4 fruit fly cellular contexts compared by ENCODE assay signal in the genomic region with DNA sequence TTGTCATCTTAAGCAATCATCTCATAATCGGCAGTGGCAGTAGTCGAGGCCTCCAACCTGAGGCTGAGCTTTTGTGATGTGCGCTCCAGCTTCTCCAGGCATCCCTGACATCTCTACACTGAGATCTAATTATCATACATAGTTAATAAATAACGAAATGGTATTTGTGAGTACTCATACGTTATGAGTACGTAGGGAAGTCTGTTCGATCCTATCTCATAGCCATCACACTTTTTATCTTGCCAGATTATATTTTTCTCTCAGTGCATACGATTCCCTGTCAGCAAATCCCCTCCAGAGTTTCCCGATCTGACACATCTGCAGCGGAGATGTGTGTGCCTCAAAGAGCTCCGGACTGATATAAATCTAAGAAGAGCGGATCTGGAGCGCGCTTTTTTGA.
TF ChIP-seq lines count a peak whose summit lies in the region.

No protein-coding gene starts in this region.

- TF ChIP-seq CTCF in whole organism, embryonic (GFP tag; optimal IDR thresholded peaks at IDR 0.05; lab: Kevin White, UChicago): no peak

TF ChIP-seq in whole organism, embryonic, 481 proteins besides CTCF, POLR2A, EP300 and RAD21 (continues in another document):
- no peak for TF ChIP-seq Ptx1 (GFP tag; IDR thresholded peaks at IDR 0.05; lab: Robert Waterston, UW)
- no peak for TF ChIP-seq Blimp-1 (GFP tag; optimal IDR thresholded peaks at IDR 0.05; lab: Kevin White, UChicago)
- no peak for TF ChIP-seq Nf-YA (GFP tag; IDR thresholded peaks at IDR 0.05; lab: Robert Waterston, UW)
- no peak for TF ChIP-seq CG12659 (GFP tag; optimal IDR thresholded peaks at IDR 0.05; lab: Kevin White, UChicago)
- TF ChIP-seq CG4424 (GFP tag; optimal IDR thresholded peaks at IDR 0.05; lab: Kevin White, UChicago): no peak
- TF ChIP-seq dmrt99B (tag; optimal IDR thresholded peaks at IDR 0.05; lab: Kevin White, UChicago): no peak
- TF ChIP-seq bcd (GFP tag; optimal IDR thresholded peaks at IDR 0.05; lab: Kevin White, UChicago): no peak
- peak; percentile 77 for TF ChIP-seq Ets65A (GFP tag; lab: Kevin White, UChicago)
- no peak for TF ChIP-seq CG14441 (GFP tag; IDR thresholded peaks at IDR 0.05; lab: Robert Waterston, UW)
- TF ChIP-seq gt (GFP tag; IDR thresholded peaks at IDR 0.05; lab: Robert Waterston, UW): no peak
- no peak for TF ChIP-seq CG34224 (GFP tag; IDR thresholded peaks at IDR 0.05; lab: Robert Waterston, UW; ENCODE audit: partially characterized antibody)
- TF ChIP-seq Hey (tag; optimal IDR thresholded peaks at IDR 0.05; lab: Kevin White, UChicago): no peak
- no peak for TF ChIP-seq zfh2 (GFP tag; optimal IDR thresholded peaks at IDR 0.05; lab: Kevin White, UChicago)
- no peak for TF ChIP-seq bowl (GFP tag; IDR thresholded peaks at IDR 0.05; lab: Robert Waterston, UW)
- peak in 1 of 2 experiments; percentile 57 for TF ChIP-seq bsh (GFP tag; optimal IDR thresholded peaks at IDR 0.05; lab: Kevin White, UChicago)
- no peak for TF ChIP-seq fd64A (GFP tag; optimal IDR thresholded peaks at IDR 0.05; lab: Kevin White, UChicago)
- no peak for TF ChIP-seq CG13775 (GFP tag; optimal IDR thresholded peaks at IDR 0.05; lab: Kevin White, UChicago)
- no peak for TF ChIP-seq MTF-1 (GFP tag; optimal IDR thresholded peaks at IDR 0.05; lab: Kevin White, UChicago; ENCODE audit: borderline replicate concordance)
- no peak for TF ChIP-seq maf-S (GFP tag; optimal IDR thresholded peaks at IDR 0.05; lab: Kevin White, UChicago)
- TF ChIP-seq sisA (GFP tag; IDR thresholded peaks at IDR 0.05; lab: Robert Waterston, UW): no peak
- no peak for TF ChIP-seq Tbp (GFP tag; optimal IDR thresholded peaks at IDR 0.05; lab: Kevin White, UChicago)
- TF ChIP-seq cas (GFP tag; IDR thresholded peaks at IDR 0.05; lab: Robert Waterston, UW): no peak
- peak; percentile 6 for TF ChIP-seq sens (GFP tag; lab: Kevin White, UChicago)

TF ChIP-seq in whole organism, prepupa, 60 proteins besides CTCF, POLR2A, EP300 and RAD21 (continues in another document):
- no peak for TF ChIP-seq fd85E (GFP tag; optimal IDR thresholded peaks at IDR 0.05; lab: Kevin White, UChicago)
- TF ChIP-seq cyc (GFP tag; optimal IDR thresholded peaks at IDR 0.05; lab: Kevin White, UChicago): no peak
- 0 out of 2 replicates have a peak, but pooled peaks have one; percentile 35 for TF ChIP-seq CG15336 (GFP tag; IDR thresholded peaks at IDR 0.05; lab: Robert Waterston, UW)
- TF ChIP-seq salr (GFP tag; optimal IDR thresholded peaks at IDR 0.05; lab: Kevin White, UChicago): peak; percentile 37 to 62
- TF ChIP-seq CG7368 (GFP tag; optimal IDR thresholded peaks at IDR 0.05; lab: Kevin White, UChicago): peak; percentile 5
- no peak for TF ChIP-seq Sox102F (GFP tag; optimal IDR thresholded peaks at IDR 0.05; lab: Kevin White, UChicago)
- peak; percentile 91 for TF ChIP-seq Eip78C (GFP tag; lab: Kevin White, UChicago)
- peak; percentile 4 for TF ChIP-seq CG31627 (GFP tag; optimal IDR thresholded peaks at IDR 0.05; lab: Kevin White, UChicago)
- peak; percentile 12 for TF ChIP-seq CG34406 (GFP tag; optimal IDR thresholded peaks at IDR 0.05; lab: Kevin White, UChicago)
- peak; percentile 76 for TF ChIP-seq Ets96B (tag; optimal IDR thresholded peaks at IDR 0.05; lab: Kevin White, UChicago)
- peak; percentile 70 for TF ChIP-seq CG10669 (GFP tag; optimal IDR thresholded peaks at IDR 0.05; lab: Kevin White, UChicago)
- TF ChIP-seq pdm3 (GFP tag; optimal IDR thresholded peaks at IDR 0.05; lab: Kevin White, UChicago): peak; percentile 65
- TF ChIP-seq dsx (GFP tag; optimal IDR thresholded peaks at IDR 0.05; lab: Kevin White, UChicago; ENCODE audit: poor library complexity, severe bottlenecking): peak; percentile 48
- peak; percentile 44 for TF ChIP-seq CG9139 (GFP tag; optimal IDR thresholded peaks at IDR 0.05; lab: Kevin White, UChicago)
- TF ChIP-seq CG3919 (GFP tag; optimal IDR thresholded peaks at IDR 0.05; lab: Kevin White, UChicago): peak; percentile 69
- no peak for TF ChIP-seq Eip93F (GFP tag; optimal IDR thresholded peaks at IDR 0.05; lab: Kevin White, UChicago)
- peak; percentile 50 for TF ChIP-seq CG6792 (GFP tag; optimal IDR thresholded peaks at IDR 0.05; lab: Kevin White, UChicago)
- TF ChIP-seq Ets21C (GFP tag; optimal IDR thresholded peaks at IDR 0.05; lab: Kevin White, UChicago): no peak
- TF ChIP-seq CG10631 (GFP tag; optimal IDR thresholded peaks at IDR 0.05; lab: Kevin White, UChicago): peak; percentile 68
- TF ChIP-seq achi (GFP tag; optimal IDR thresholded peaks at IDR 0.05; lab: Kevin White, UChicago): peak; percentile 64
- peak; percentile 35 for TF ChIP-seq Smox (GFP tag; optimal IDR thresholded peaks at IDR 0.05; lab: Kevin White, UChicago)
- TF ChIP-seq CG8119 (GFP tag; IDR thresholded peaks at IDR 0.05; lab: Robert Waterston, UW): peak; percentile 57; the same call in 2 of the 3 replicates

TF ChIP-seq in whole organism, pupa, 21 proteins besides CTCF, POLR2A, EP300 and RAD21:
- TF ChIP-seq Pif1A (GFP tag; optimal IDR thresholded peaks at IDR 0.05; lab: Kevin White, UChicago) (peak; percentile 68), gl (tag; optimal IDR thresholded peaks at IDR 0.05; lab: Kevin White, UChicago) (peak; percentile 33), fd96Ca (GFP tag; IDR thresholded peaks at IDR 0.05; lab: Robert Waterston, UW) (peak; percentile 61), rn (GFP tag; IDR thresholded peaks at IDR 0.05; lab: Robert Waterston, UW) (no peak), CG10348 (GFP tag; IDR thresholded peaks at IDR 0.05; lab: Robert Waterston, UW) (no peak), Snoo (tag; optimal IDR thresholded peaks at IDR 0.05; lab: Kevin White, UChicago) (no peak), Pif1B (GFP tag; optimal IDR thresholded peaks at IDR 0.05; lab: Kevin White, UChicago) (peak; percentile 70), CG4496 (GFP tag; IDR thresholded peaks at IDR 0.05; lab: Robert Waterston, UW) (peak; percentile 60; the same call in 1 of the 3 replicates), CG8301 (tag; optimal IDR thresholded peaks at IDR 0.05; lab: Kevin White, UChicago) (peak; percentile 63), CG14655 (GFP tag; optimal IDR thresholded peaks at IDR 0.05; lab: Kevin White, UChicago) (peak; percentile 70), CG34367 (tag; optimal IDR thresholded peaks at IDR 0.05; lab: Kevin White, UChicago) (peak; percentile 72), CG15710 (tag; optimal IDR thresholded peaks at IDR 0.05; lab: Kevin White, UChicago) (peak; percentile 68), Ets98B (GFP tag; IDR thresholded peaks at IDR 0.05; lab: Robert Waterston, UW) (peak; percentile 31; the same call in 1 of the 2 replicates), CG13204 (GFP tag; optimal IDR thresholded peaks at IDR 0.05; lab: Kevin White, UChicago) (no peak), CG12605 (GFP tag; IDR thresholded peaks at IDR 0.05; lab: Robert Waterston, UW) (peak; percentile 19; the same call in 1 of the 2 replicates), CG17806 (tag; optimal IDR thresholded peaks at IDR 0.05; lab: Kevin White, UChicago) (peak; percentile 75), CG32121 (GFP tag; IDR thresholded peaks at IDR 0.05; lab: Robert Waterston, UW) (no peak), CG9948 (tag; optimal IDR thresholded peaks at IDR 0.05; lab: Kevin White, UChicago) (peak; percentile 76), D1 (tag; optimal IDR thresholded peaks at IDR 0.05; lab: Kevin White, UChicago) (no peak), CG8159 (tag; optimal IDR thresholded peaks at IDR 0.05; lab: Kevin White, UChicago) (peak; percentile 76), EcR (GFP tag; optimal IDR thresholded peaks at IDR 0.05; lab: Kevin White, UChicago) (no peak)

TF ChIP-seq in whole organism, wandering third instar larva, 38 proteins besides CTCF, POLR2A, EP300 and RAD21:
- TF ChIP-seq h (GFP tag; optimal IDR thresholded peaks at IDR 0.05; lab: Kevin White, UChicago): peak; percentile 12
- TF ChIP-seq Rel (GFP tag; optimal IDR thresholded peaks at IDR 0.05; lab: Kevin White, UChicago): no peak
- TF ChIP-seq Rel (tag; optimal IDR thresholded peaks at IDR 0.05; lab: Kevin White, UChicago): no peak
- no peak for TF ChIP-seq Vsx2 (GFP tag; optimal IDR thresholded peaks at IDR 0.05; lab: Kevin White, UChicago; ENCODE audit: partially characterized antibody)
- TF ChIP-seq CG9705 (GFP tag; optimal IDR thresholded peaks at IDR 0.05; lab: Kevin White, UChicago): no peak
- TF ChIP-seq foxo (GFP tag; optimal IDR thresholded peaks at IDR 0.05; lab: Kevin White, UChicago): peak in 1 of 2 experiments; percentile 19
- no peak for TF ChIP-seq Dif (GFP tag; optimal IDR thresholded peaks at IDR 0.05; lab: Kevin White, UChicago; ENCODE audit: partially characterized antibody)
- no peak for TF ChIP-seq dsf (GFP tag; optimal IDR thresholded peaks at IDR 0.05; lab: Kevin White, UChicago; ENCODE audit: borderline replicate concordance)
- TF ChIP-seq dl (GFP tag; optimal IDR thresholded peaks at IDR 0.05; lab: Kevin White, UChicago; ENCODE audit: insufficient read depth in 1 of 2, partially characterized antibody in 2 of 2): no peak
- no peak for TF ChIP-seq lola (GFP tag; optimal IDR thresholded peaks at IDR 0.05; lab: Kevin White, UChicago)

Comparison
In these comparisons a context has a peak if more than half of its experiments do, and no peak if none do; other contexts are left out.
1. Of the 7 proteins assayed by ChIP-seq in both whole organism, embryonic and whole organism, prepupa: peak only in whole organism, embryonic: none; only in whole organism, prepupa: CG16779, Gug, Hr39 and Lpt; in both: none; in neither: 3.